Worm (Caenorhabditis elegans) whole organism, young adult: Measurements from ENCODE around the gene sdz-10.

Source experiments
- Y67H2A.10 ChIP-seq: fragments of 200-800 bp; sonication (Bioruptor generic); conservative IDR thresholded peaks from 2 replicates; pipeline ENCODE4 v1.3.6; 2022; ENCODE audit warnings: missing genetic modification reagents, missing genetic modification characterization, missing compliant biosample characterization
- bed-1 ChIP-seq: fragments of 200-800 bp; sonication (Bioruptor generic); IDR thresholded peaks from 2 replicates; pipeline ENCODE4 v1.3.6; 2022; ENCODE audit warnings: missing genetic modification reagents, missing genetic modification characterization, missing compliant biosample characterization
- dox-1 ChIP-seq: fragments of 200-800 bp; sonication (Bioruptor generic); IDR thresholded peaks from 2 replicates; pipeline ENCODE4 v1.3.6; 2022; ENCODE audit warnings: missing genetic modification reagents, missing genetic modification characterization, missing compliant biosample characterization
- fkh-3 ChIP-seq: sonication (generic microtip); optimal IDR thresholded peaks from 2 replicates; lab custom pipeline; 2016; ENCODE audit warnings: mild to moderate bottlenecking, missing genetic modification characterization, missing compliant biosample characterization
- lsl-1 ChIP-seq: fragments of 200-800 bp; sonication (Bioruptor generic); optimal IDR thresholded peaks from 2 replicates; lab custom pipeline; 2018; ENCODE audit warnings: mild to moderate bottlenecking, missing genetic modification characterization, moderate library complexity, missing compliant biosample characterization
- sdz-38 ChIP-seq: sonication (generic microtip); optimal IDR thresholded peaks from 2 replicates; lab custom pipeline; 2016; ENCODE audit warnings: missing genotype, missing genetic modification characterization, missing compliant biosample characterization
- tlf-1 ChIP-seq: fragments of 200-800 bp; sonication (Bioruptor generic); optimal IDR thresholded peaks from 2 replicates; lab custom pipeline; 2018; ENCODE audit warnings: mild to moderate bottlenecking, missing genetic modification characterization, missing compliant biosample characterization

DNA sequence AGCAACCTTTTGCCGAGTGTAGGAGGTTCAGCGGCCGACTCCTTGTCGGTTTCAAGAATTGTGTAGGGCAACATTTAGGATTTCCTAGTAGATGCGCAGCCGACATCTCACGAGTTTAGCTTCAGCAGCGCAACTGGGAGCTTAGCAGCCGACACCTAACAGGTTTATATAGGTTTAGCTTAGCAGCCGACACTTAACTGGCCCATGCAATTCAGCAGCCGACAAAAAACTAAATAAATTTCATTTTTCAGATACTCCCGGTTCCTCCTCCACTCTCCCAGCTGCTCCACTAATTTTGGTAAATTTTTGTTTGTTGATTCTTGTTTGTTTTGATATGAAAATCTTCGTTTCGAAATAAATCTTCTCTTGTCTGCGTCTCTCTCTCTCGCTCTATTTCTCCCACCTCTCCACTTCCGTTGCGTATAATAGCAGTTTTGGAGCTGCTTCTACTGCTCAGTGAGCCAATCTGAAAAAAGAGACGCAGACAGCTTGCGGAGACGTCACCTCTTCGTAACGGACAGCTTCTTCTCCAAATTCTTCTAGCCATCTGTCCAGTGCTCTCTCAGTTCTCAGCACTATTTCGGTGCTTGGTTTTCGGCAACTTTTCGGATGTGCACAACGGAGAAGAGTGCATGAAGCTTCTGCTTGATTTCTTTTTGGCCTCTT, 24.0 kb downstream of the sdz-10 start:
- TF ChIP-seq sdz-38 (tag; lab: Kevin White, UChicago) = no peak
- no peak for TF ChIP-seq bed-1 (GFP tag; lab: Robert Waterston, UW)
- TF ChIP-seq tlf-1 (GFP tag; lab: Kevin White, UChicago) = no peak
- no peak for TF ChIP-seq lsl-1 (GFP tag; lab: Kevin White, UChicago)
- no peak for TF ChIP-seq Y67H2A.10
- no peak for TF ChIP-seq fkh-3 (tag; lab: Kevin White, UChicago)
- no peak for TF ChIP-seq dox-1 (GFP tag; lab: Robert Waterston, UW)
